Worm (Caenorhabditis elegans): ENCODE results near the gene unc-39.

DNA sequence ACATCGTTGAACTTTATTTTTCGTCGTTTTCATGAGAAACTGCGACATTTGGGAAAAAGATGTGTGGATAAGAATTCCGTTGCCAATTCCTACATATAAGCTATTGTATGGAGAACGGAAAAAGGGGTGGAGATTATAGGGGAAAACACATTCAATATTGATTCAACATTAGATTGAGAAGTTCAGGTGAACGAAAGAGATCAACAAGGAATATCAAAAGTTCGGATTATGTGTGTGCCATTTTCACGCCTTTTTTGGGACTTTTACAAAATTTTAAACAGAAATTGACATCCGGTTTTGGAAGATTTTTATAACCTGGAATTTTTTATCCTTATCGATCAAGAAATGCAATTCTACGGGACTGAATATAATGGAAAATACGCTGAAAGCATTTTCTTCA lies 45.1 kb upstream of the unc-39 start, which contains the start of gene F47B8.5:
- no peak for TF ChIP-seq elt-1 (tag; optimal IDR thresholded peaks at IDR 0.05; ENCODE audit: borderline replicate concordance, insufficient read depth)
- TF ChIP-seq nhr-28 (tag; optimal IDR thresholded peaks at IDR 0.05), result no peak
- TF ChIP-seq snpc-4 (tag; optimal IDR thresholded peaks at IDR 0.05), result no peak
- TF ChIP-seq ztf-11 (tag; optimal IDR thresholded peaks at IDR 0.05), result no peak
- TF ChIP-seq lsy-2 (tag; optimal IDR thresholded peaks at IDR 0.05), result no peak
- no peak for TF ChIP-seq hlh-1 (tag; optimal IDR thresholded peaks at IDR 0.05)
- TF ChIP-seq ceh-39 (tag; optimal IDR thresholded peaks at IDR 0.05), result no peak
- no peak for TF ChIP-seq unc-62 (GFP tag; optimal IDR thresholded peaks at IDR 0.05)
- no peak for TF ChIP-seq ceh-43 (GFP tag; optimal IDR thresholded peaks at IDR 0.05)
- no peak for TF ChIP-seq mep-1 (tag; optimal IDR thresholded peaks at IDR 0.05)
- TF ChIP-seq nhr-76 (tag; optimal IDR thresholded peaks at IDR 0.05), result no peak
- TF ChIP-seq bed-3 (GFP tag; optimal IDR thresholded peaks at IDR 0.05), result no peak
- TF ChIP-seq elt-3 (tag; optimal IDR thresholded peaks at IDR 0.05), result no peak
- TF ChIP-seq ceh-83 (GFP tag; optimal IDR thresholded peaks at IDR 0.05), result no peak

All from whole organism, mixed stage, embryonic.